Fruit fly (Drosophila melanogaster) whole organism, embryonic: ENCODE data around the gene Adgf-D.

Experiments used
- Asciz ChIP-seq: fragments of 200-800 bp; sonication (Bioruptor generic); optimal IDR thresholded peaks from 2 replicates; lab custom pipeline; 2017; ENCODE audit warnings: missing biosample characterization, mild to moderate bottlenecking, missing genetic modification characterization, missing genetic modification reagents
- Awh ChIP-seq: fragments of 200-800 bp; sonication (Bioruptor generic); IDR thresholded peaks from 2 replicates; pipeline ENCODE4, ENCODE4 v1.3.6; 2022; ENCODE audit warnings: missing biosample characterization, missing genetic modification characterization
- B-H2 ChIP-seq: fragments of 200-800 bp; sonication (Bioruptor generic); optimal IDR thresholded peaks from 2 replicates; lab custom pipeline; 2018; ENCODE audit warnings: missing biosample characterization, mild to moderate bottlenecking, missing genetic modification characterization
- BEAF-32 ChIP-seq: fragments of 200-800 bp; sonication (Bioruptor generic); optimal IDR thresholded peaks from 3 replicates; lab custom pipeline; 2017; ENCODE audit warnings: missing biosample characterization, missing genetic modification characterization, mild to moderate bottlenecking, moderate library complexity, missing genetic modification reagents
- Bdp1 ChIP-seq: fragments of 200-800 bp; sonication (Bioruptor generic); optimal IDR thresholded peaks from 3 replicates; lab custom pipeline; 2016; ENCODE audit warnings: missing biosample characterization, missing genetic modification characterization
- C15 ChIP-seq: fragments of 200-800 bp; sonication (Bioruptor generic); IDR thresholded peaks from 3 replicates; pipeline ENCODE4 v1.3.6; 2022; ENCODE audit warnings: missing biosample characterization, missing genetic modification characterization
- CG10431 ChIP-seq: fragments of 200-800 bp; sonication (Bioruptor generic); optimal IDR thresholded peaks from 3 replicates; lab custom pipeline; 2018; ENCODE audit warnings: missing biosample characterization, mild to moderate bottlenecking, missing genetic modification characterization
- CG12942 ChIP-seq: fragments of 200-800 bp; sonication (Bioruptor generic); optimal IDR thresholded peaks from 3 replicates; lab custom pipeline; 2016; ENCODE audit warnings: missing biosample characterization, missing genetic modification characterization
- CG13287 ChIP-seq: fragments of 200-800 bp; sonication (Bioruptor generic); IDR thresholded peaks from 2 replicates; pipeline ENCODE4 v1.3.6; 2022; ENCODE audit warnings: missing biosample characterization, missing genetic modification characterization; ENCODE audit not compliant: partially characterized antibody
- CG13296 ChIP-seq: fragments of 200-800 bp; sonication (Bioruptor generic); optimal IDR thresholded peaks from 3 replicates; lab custom pipeline; 2018; ENCODE audit warnings: missing biosample characterization, mild to moderate bottlenecking, missing genetic modification characterization
- CG14710 ChIP-seq: fragments of 200-800 bp; sonication (Bioruptor generic); optimal IDR thresholded peaks from 3 replicates; lab custom pipeline; 2019; ENCODE audit warnings: missing biosample characterization, mild to moderate bottlenecking, missing genetic modification characterization, moderate library complexity
- CG1603 ChIP-seq: fragments of 200-800 bp; sonication (Bioruptor generic); optimal IDR thresholded peaks from 2 replicates; lab custom pipeline; 2019; ENCODE audit warnings: missing biosample characterization, mild to moderate bottlenecking, missing genetic modification characterization, moderate library complexity
- CG2199 ChIP-seq: fragments of 200-800 bp; sonication (Bioruptor generic); IDR thresholded peaks from 3 replicates; pipeline ENCODE4 v1.3.6; 2022; ENCODE audit warnings: missing biosample characterization, missing genetic modification characterization
- CG2678 ChIP-seq: fragments of 200-800 bp; sonication (Bioruptor generic); optimal IDR thresholded peaks from 3 replicates; lab custom pipeline; 2019; ENCODE audit warnings: missing biosample characterization, mild to moderate bottlenecking, missing genetic modification characterization, moderate library complexity
- CG34224 ChIP-seq: fragments of 200-800 bp; sonication (Bioruptor generic); IDR thresholded peaks from 3 replicates; pipeline ENCODE4 v1.3.6; 2022; ENCODE audit warnings: missing biosample characterization, missing genetic modification characterization; ENCODE audit not compliant: partially characterized antibody
- CG4424 ChIP-seq: fragments of 200-800 bp; sonication (Bioruptor generic); optimal IDR thresholded peaks from 3 replicates; lab custom pipeline; 2016; ENCODE audit warnings: missing biosample characterization, missing genetic modification characterization
- CG7839 ChIP-seq: fragments of 200-800 bp; sonication (Bioruptor generic); optimal IDR thresholded peaks from 3 replicates; lab custom pipeline; 2018; ENCODE audit warnings: missing biosample characterization, mild to moderate bottlenecking, missing genetic modification characterization, moderate library complexity
- CG8924 ChIP-seq: fragments of 200-800 bp; optimal IDR thresholded peaks from 3 replicates; lab custom pipeline; 2019; ENCODE audit warnings: missing biosample characterization, mild to moderate bottlenecking, missing genetic modification characterization, moderate library complexity
- CHES-1-like ChIP-seq: fragments of 200-800 bp; sonication (Bioruptor generic); optimal IDR thresholded peaks from 2 replicates; lab custom pipeline; 2016; ENCODE audit warnings: missing biosample characterization, missing genetic modification characterization
- Dbx ChIP-seq: fragments of 200-800 bp; sonication (Bioruptor generic); IDR thresholded peaks from 3 replicates; pipeline ENCODE4 v1.3.6; 2022; ENCODE audit warnings: missing biosample characterization, missing genetic modification characterization
- Dek ChIP-seq: fragments of 200-800 bp; sonication (Bioruptor generic); optimal IDR thresholded peaks from 3 replicates; lab custom pipeline; 2019; ENCODE audit warnings: missing biosample characterization, mild to moderate bottlenecking, missing genetic modification characterization, moderate library complexity
- Dip3 ChIP-seq: fragments of 200-800 bp; sonication (Bioruptor generic); optimal IDR thresholded peaks from 3 replicates; lab custom pipeline; 2016; ENCODE audit warnings: missing biosample characterization, missing genetic modification characterization
- Dll ChIP-seq: fragments of 200-800 bp; sonication (Bioruptor generic); IDR thresholded peaks from 4 replicates; pipeline ENCODE4 v1.3.6; 2022; ENCODE audit warnings: missing biosample characterization, missing genetic modification characterization; ENCODE audit not compliant: partially characterized antibody
- Dp ChIP-seq: fragments of 200-800 bp; sonication (Bioruptor generic); optimal IDR thresholded peaks from 2 replicates; lab custom pipeline; 2018; ENCODE audit warnings: missing biosample characterization, mild to moderate bottlenecking, missing genetic modification characterization, moderate library complexity
- Drgx ChIP-seq: fragments of 200-800 bp; sonication (Bioruptor generic); IDR thresholded peaks from 2 replicates; pipeline ENCODE4 v1.3.6; 2022; ENCODE audit warnings: missing biosample characterization, missing genetic modification characterization
- MBD-R2 ChIP-seq: fragments of 200-800 bp; sonication (Bioruptor generic); IDR thresholded peaks from 2 replicates; pipeline ENCODE4 v1.3.6; 2022; ENCODE audit warnings: missing biosample characterization, missing genetic modification characterization
- Mad ChIP-seq: fragments of 200-800 bp; sonication (Bioruptor generic); optimal IDR thresholded peaks from 2 replicates; lab custom pipeline; 2016; ENCODE audit warnings: missing biosample characterization, missing genetic modification characterization
- Med ChIP-seq: fragments of 200-800 bp; sonication (Bioruptor generic); peaks from one replicate; lab custom pipeline; 2016; ENCODE audit warnings: missing biosample characterization, missing genetic modification characterization, mild to moderate bottlenecking, inconsistent platforms, moderate library complexity
- Myb ChIP-seq: fragments of 200-800 bp; sonication (Bioruptor generic); optimal IDR thresholded peaks from 2 replicates; lab custom pipeline; 2016; ENCODE audit warnings: missing biosample characterization, missing genetic modification characterization
- Optix ChIP-seq: fragments of 200-800 bp; sonication (Bioruptor generic); IDR thresholded peaks from 3 replicates; pipeline ENCODE4 v1.3.6; 2022; ENCODE audit warnings: missing biosample characterization, missing genetic modification characterization
- PHDP ChIP-seq: fragments of 200-800 bp; sonication (Bioruptor generic); optimal IDR thresholded peaks from 3 replicates; lab custom pipeline; 2018; ENCODE audit warnings: missing biosample characterization, mild to moderate bottlenecking, missing genetic modification characterization, moderate library complexity
- Rfx ChIP-seq: fragments of 200-800 bp; sonication (Bioruptor generic); IDR thresholded peaks from 2 replicates; pipeline ENCODE4 v1.3.6; 2022; ENCODE audit warnings: missing biosample characterization, missing genetic modification characterization
- Side ChIP-seq: fragments of 200-800 bp; sonication (Bioruptor generic); optimal IDR thresholded peaks from 2 replicates; lab custom pipeline; 2016; ENCODE audit warnings: missing biosample characterization, missing genetic modification characterization
- TFAM ChIP-seq: fragments of 200-800 bp; sonication (Bioruptor generic); optimal IDR thresholded peaks from 2 replicates; lab custom pipeline; 2017; ENCODE audit warnings: missing biosample characterization, missing genetic modification characterization, inconsistent platforms
- ci ChIP-seq: fragments of 200-800 bp; sonication (Bioruptor generic); IDR thresholded peaks from 3 replicates; pipeline ENCODE4 v1.3.6; 2022; ENCODE audit warnings: missing biosample characterization, missing genetic modification characterization
- cwo ChIP-seq: fragments of 200-800 bp; sonication (Bioruptor generic); optimal IDR thresholded peaks from 3 replicates; lab custom pipeline; 2017; ENCODE audit warnings: missing biosample characterization, missing genetic modification characterization, mild to moderate bottlenecking, moderate library complexity, missing genetic modification reagents
- dimm ChIP-seq: fragments of 200-800 bp; sonication (Bioruptor generic); IDR thresholded peaks from 2 replicates; pipeline ENCODE4 v1.3.6; 2022; ENCODE audit warnings: missing biosample characterization, missing genetic modification characterization
- dpn ChIP-seq, 2 experiments: fragments of 200-800 bp; sonication (Bioruptor generic); optimal IDR thresholded peaks; 3 replicates each; lab custom pipeline; 2016; ENCODE audit warnings: missing biosample characterization in 2 of 2, missing genetic modification characterization in 2 of 2
- ewg ChIP-seq: fragments of 200-800 bp; sonication (Bioruptor generic); optimal IDR thresholded peaks from 3 replicates; lab custom pipeline; 2017; ENCODE audit warnings: mild to moderate bottlenecking, missing biosample characterization, missing genetic modification reagents, missing genetic modification characterization
- insv ChIP-seq, 2 experiments: fragments of 200-800 bp; sonication (Bioruptor generic); optimal IDR thresholded peaks; 3 replicates each; lab custom pipeline; 2016 to 2018; ENCODE audit warnings: missing biosample characterization in 2 of 2, missing genetic modification characterization in 2 of 2
- klu ChIP-seq: fragments of 200-800 bp; sonication (Bioruptor generic); IDR thresholded peaks from 2 replicates; pipeline ENCODE4 v1.3.6; 2022; ENCODE audit warnings: missing biosample characterization, missing genetic modification characterization
- lola ChIP-seq, 3 experiments: fragments of >200 bp in 2 of 3; fragments of 200-800 bp in 1 of 3; sonication (Bioruptor generic) in 1 of 3; optimal IDR thresholded peaks; 2 replicates each; lab custom pipeline; 2017 to 2019; ENCODE audit warnings: missing biosample characterization in 3 of 3, missing genetic modification characterization in 3 of 3, mild to moderate bottlenecking in 1 of 3, moderate library complexity in 1 of 3
- onecut ChIP-seq: fragments of 200-800 bp; sonication (Bioruptor generic); IDR thresholded peaks from 2 replicates; pipeline ENCODE4 v1.3.6; 2022; ENCODE audit warnings: missing biosample characterization, missing genetic modification characterization
- sna ChIP-seq: fragments of 200-800 bp; sonication (Bioruptor generic); IDR thresholded peaks from 2 replicates; pipeline ENCODE4 v1.3.6; 2022; ENCODE audit warnings: missing biosample characterization, missing genetic modification characterization; ENCODE audit not compliant: partially characterized antibody
- sr ChIP-seq: fragments of 200-800 bp; sonication (Bioruptor generic); IDR thresholded peaks from 3 replicates; pipeline ENCODE4 v1.3.6; 2022; ENCODE audit warnings: missing biosample characterization, missing genetic modification characterization
- stc ChIP-seq: fragments of 200-800 bp; sonication (Bioruptor generic); IDR thresholded peaks from 2 replicates; pipeline ENCODE4 v1.3.6; 2022; ENCODE audit warnings: missing biosample characterization, missing genetic modification characterization
- sug ChIP-seq: fragments of 200-800 bp; optimal IDR thresholded peaks from 2 replicates; lab custom pipeline; 2019; ENCODE audit warnings: missing biosample characterization, mild to moderate bottlenecking, missing genetic modification characterization, moderate library complexity
- tll ChIP-seq, 2 experiments: fragments of 200-800 bp in 1 of 2; fragments of >200 bp in 1 of 2; sonication (Bioruptor generic) in 1 of 2; optimal IDR thresholded peaks; 2 replicates each; lab custom pipeline; 2017 to 2019; ENCODE audit warnings: missing biosample characterization in 2 of 2, missing genetic modification characterization in 2 of 2, mild to moderate bottlenecking in 1 of 2, moderate library complexity in 1 of 2
- trh ChIP-seq: fragments of 200-800 bp; sonication (Bioruptor generic); optimal IDR thresholded peaks from 2 replicates; lab custom pipeline; 2016; ENCODE audit warnings: missing biosample characterization, missing genetic modification characterization
- zen2 ChIP-seq: fragments of 200-800 bp; sonication (Bioruptor generic); IDR thresholded peaks from 3 replicates; pipeline ENCODE4 v1.3.6; 2022; ENCODE audit warnings: missing biosample characterization, missing genetic modification characterization; ENCODE audit not compliant: partially characterized antibody

Gene Adgf-D

dm6 chr3R:13710645-13711044 lies 5.4 kb upstream of the Adgf-D start (continued):
- TF ChIP-seq Dll (GFP tag; lab: Robert Waterston, UW) (no peak), CG12942 (GFP tag; lab: Kevin White, UChicago) (no peak), cwo (no peak), Rfx (GFP tag; lab: Robert Waterston, UW) (peak; percentile 47), CHES-1-like (GFP tag; lab: Kevin White, UChicago) (peak; percentile 17), Dip3 (GFP tag; lab: Kevin White, UChicago) (no peak), Myb (GFP tag; lab: Kevin White, UChicago) (no peak), trh (GFP tag; lab: Kevin White, UChicago) (no peak), sna (0 out of 2 replicates have a peak, but pooled peaks have one; percentile 26), zen2 (GFP tag; lab: Robert Waterston, UW) (no peak), sr (GFP tag; lab: Robert Waterston, UW) (no peak), CG10431 (GFP tag; lab: Kevin White, UChicago) (no peak), CG2199 (peak; percentile 78), Dek (no peak), CG13287 (GFP tag; lab: Robert Waterston, UW) (peak; percentile 53), BEAF-32 (GFP tag; lab: Kevin White, UChicago) (peak; percentile 5), stc (no peak), Bdp1 (GFP tag; lab: Kevin White, UChicago) (no peak), TFAM (GFP tag; lab: Kevin White, UChicago) (no peak), Awh (GFP tag; lab: Robert Waterston, UW) (no peak), tll (GFP tag; optimal IDR thresholded peaks at IDR 0.05; lab: Kevin White, UChicago) (no peak), MBD-R2 (GFP tag; lab: Robert Waterston, UW) (peak; percentile 99), Dbx (GFP tag; lab: Robert Waterston, UW) (peak; percentile 34; the same call in 1 of the 3 replicates), Drgx (GFP tag; lab: Robert Waterston, UW) (0 out of 2 replicates have a peak, but pooled peaks have one; percentile 13), CG13296 (no peak), onecut (GFP tag; lab: Robert Waterston, UW) (no peak), Med (GFP tag; lab: Kevin White, UChicago) (peak; percentile 48), dpn (GFP tag; optimal IDR thresholded peaks at IDR 0.05; lab: Kevin White, UChicago) (no peak), sug (peak; percentile 1), lola (GFP tag; optimal IDR thresholded peaks at IDR 0.05; lab: Kevin White, UChicago) (no peak), B-H2 (GFP tag; lab: Kevin White, UChicago) (no peak), Side (GFP tag; lab: Kevin White, UChicago) (no peak), ci (GFP tag; lab: Robert Waterston, UW) (peak; percentile 34; the same call in 1 of the 3 replicates), Mad (GFP tag; lab: Kevin White, UChicago) (no peak), CG4424 (GFP tag; lab: Kevin White, UChicago) (peak; percentile 33), CG14710 (tag; lab: Kevin White, UChicago) (peak; percentile 9), Asciz (no peak), Dp (GFP tag; lab: Kevin White, UChicago) (peak; percentile 38), ewg (GFP tag; lab: Kevin White, UChicago) (no peak), CG1603 (tag; lab: Kevin White, UChicago) (no peak), klu (GFP tag; lab: Robert Waterston, UW) (no peak), PHDP (tag; lab: Kevin White, UChicago) (peak; percentile 24), CG7839 (tag; lab: Kevin White, UChicago) (peak; percentile 15), CG2678 (tag; lab: Kevin White, UChicago) (no peak), dimm (no peak), Optix (GFP tag; lab: Robert Waterston, UW) (0 out of 3 replicates have a peak, but pooled peaks have one; percentile 26), insv (GFP tag; optimal IDR thresholded peaks at IDR 0.05; lab: Kevin White, UChicago) (no peak), C15 (GFP tag; lab: Robert Waterston, UW) (no peak), CG34224 (GFP tag; lab: Robert Waterston, UW) (0 out of 3 replicates have a peak, but pooled peaks have one; percentile 26), CG8924 (tag; lab: Kevin White, UChicago) (no peak)
